Fruit fly (Drosophila melanogaster): Measurements from ENCODE around the gene CG18599.

The CG18599 gene

dm6 chr3R:18275113-18275782 is 7.7 kb downstream of the CG18599 start (continued):
- TF ChIP-seq CG11696 (GFP tag; IDR thresholded peaks at IDR 0.05) (no peak), PHDP (tag; optimal IDR thresholded peaks at IDR 0.05) (no peak), pros (GFP tag; optimal IDR thresholded peaks at IDR 0.05) (peak; percentile 76), nom (GFP tag; optimal IDR thresholded peaks at IDR 0.05) (peak; percentile 55), CG2889 (GFP tag; IDR thresholded peaks at IDR 0.05) (no peak), Vsx1 (GFP tag; optimal IDR thresholded peaks at IDR 0.05) (no peak), wdn (GFP tag; IDR thresholded peaks at IDR 0.05) (no peak), CG3163 (GFP tag; optimal IDR thresholded peaks at IDR 0.05) (peak; percentile 99), Lim3 (GFP tag; IDR thresholded peaks at IDR 0.05) (no peak), lola (GFP tag; optimal IDR thresholded peaks at IDR 0.05) (no peak), chinmo (GFP tag; IDR thresholded peaks at IDR 0.05; ENCODE audit: partially characterized antibody) (peak; percentile 82; the same call in 2 of the 4 replicates), Dip3 (GFP tag; optimal IDR thresholded peaks at IDR 0.05) (no peak), Gug (GFP tag; IDR thresholded peaks at IDR 0.05) (no peak), Hr51 (GFP tag; optimal IDR thresholded peaks at IDR 0.05) (peak in 1 of 2 experiments; percentile 0), Fer3 (tag; optimal IDR thresholded peaks at IDR 0.05) (no peak), corto (GFP tag; optimal IDR thresholded peaks at IDR 0.05) (peak; percentile 1), Med (GFP tag) (no peak), usp (GFP tag; optimal IDR thresholded peaks at IDR 0.05) (no peak), CG7987 (GFP tag; optimal IDR thresholded peaks at IDR 0.05) (no peak), Nf-YC (tag; optimal IDR thresholded peaks at IDR 0.05) (no peak), CG16863 (GFP tag; optimal IDR thresholded peaks at IDR 0.05) (no peak), CG32532 (GFP tag; IDR thresholded peaks at IDR 0.05) (peak; percentile 25; the same call in 1 of the 2 replicates), dmrt11E (tag; optimal IDR thresholded peaks at IDR 0.05) (no peak), CG8281 (tag; optimal IDR thresholded peaks at IDR 0.05) (no peak), Eip74EF (GFP tag; optimal IDR thresholded peaks at IDR 0.05) (no peak), Dbx (GFP tag; IDR thresholded peaks at IDR 0.05) (no peak), Drgx (GFP tag; IDR thresholded peaks at IDR 0.05) (peak; percentile 13; the same call in 1 of the 2 replicates), sima (GFP tag; optimal IDR thresholded peaks at IDR 0.05) (no peak)

- TF ChIP-seq mirr (GFP tag; optimal IDR thresholded peaks at IDR 0.05) (no peak), chinmo (GFP tag; IDR thresholded peaks at IDR 0.05; ENCODE audit: partially characterized antibody) (0 out of 4 replicates have a peak, but pooled peaks have one; percentile 9), Trl (optimal IDR thresholded peaks at IDR 0.05) (no peak), Trl (GFP tag; optimal IDR thresholded peaks at IDR 0.05) (no peak), CG1529 (GFP tag; optimal IDR thresholded peaks at IDR 0.05) (no peak), CG10274 (GFP tag; optimal IDR thresholded peaks at IDR 0.05) (peak; percentile 68), CG9727 (GFP tag; optimal IDR thresholded peaks at IDR 0.05) (no peak), ro (GFP tag; IDR thresholded peaks at IDR 0.05) (no peak), ac (GFP tag; optimal IDR thresholded peaks at IDR 0.05) (no peak), Pdp1 (GFP tag; optimal IDR thresholded peaks at IDR 0.05) (peak in 1 of 2 experiments; percentile 87), CG16863 (GFP tag; optimal IDR thresholded peaks at IDR 0.05) (no peak), zfh2 (GFP tag; optimal IDR thresholded peaks at IDR 0.05) (no peak), br (optimal IDR thresholded peaks at IDR 0.05) (no peak)
Measured at dm6 chr3R:18276688-18277087, 9.1 kb downstream of the CG18599 start.

All from whole organism, embryonic.